Fruit fly (Drosophila melanogaster) whole organism, embryonic: Measurements from ENCODE around the gene Sgs1.
A peak's percentile ranks its signal among the peaks of the same experiment; 100 is the strongest.

Experiments used
- CG10654 ChIP-seq: fragments of 200-800 bp; sonication (Bioruptor generic); optimal IDR thresholded peaks from 2 replicates; lab custom pipeline; 2016; ENCODE audit warnings: missing biosample characterization, missing genetic modification characterization
- CG11723 ChIP-seq: fragments of 200-800 bp; sonication (Bioruptor generic); optimal IDR thresholded peaks from 2 replicates; lab custom pipeline; 2017; ENCODE audit warnings: missing biosample characterization, mild to moderate bottlenecking, missing genetic modification characterization
- CG12659 ChIP-seq: fragments of 200-800 bp; sonication (Bioruptor generic); optimal IDR thresholded peaks from 3 replicates; lab custom pipeline; 2017; ENCODE audit warnings: mild to moderate bottlenecking, missing biosample characterization, missing genetic modification reagents, missing genetic modification characterization
- CG12769 ChIP-seq: fragments of 200-800 bp; sonication (Bioruptor generic); optimal IDR thresholded peaks from 2 replicates; lab custom pipeline; 2019; ENCODE audit warnings: missing biosample characterization, mild to moderate bottlenecking, missing genetic modification characterization, moderate library complexity
- CG13424 ChIP-seq: fragments of 200-800 bp; sonication (Bioruptor generic); optimal IDR thresholded peaks from 2 replicates; lab custom pipeline; 2019; ENCODE audit warnings: missing biosample characterization, mild to moderate bottlenecking, missing genetic modification characterization, moderate library complexity
- CG14050 ChIP-seq: fragments of 200-800 bp; sonication (Bioruptor generic); IDR thresholded peaks from 3 replicates; pipeline ENCODE4 v1.3.6; 2022; ENCODE audit warnings: missing biosample characterization, missing genetic modification characterization
- CG14965 ChIP-seq: fragments of 200-800 bp; sonication (Bioruptor generic); optimal IDR thresholded peaks from 2 replicates; lab custom pipeline; 2016; ENCODE audit warnings: missing biosample characterization, missing genetic modification characterization, borderline replicate concordance
- CG15073 ChIP-seq: fragments of 200-800 bp; sonication (Bioruptor generic); optimal IDR thresholded peaks from 2 replicates; lab custom pipeline; 2016; ENCODE audit warnings: missing biosample characterization, missing genetic modification characterization
- CG1603 ChIP-seq: fragments of 200-800 bp; sonication (Bioruptor generic); optimal IDR thresholded peaks from 2 replicates; lab custom pipeline; 2019; ENCODE audit warnings: missing biosample characterization, mild to moderate bottlenecking, missing genetic modification characterization, moderate library complexity
- CG16813 ChIP-seq: fragments of 200-800 bp; sonication (Bioruptor generic); IDR thresholded peaks from 3 replicates; pipeline ENCODE4 v1.3.6; 2022; ENCODE audit warnings: missing biosample characterization, missing genetic modification characterization; ENCODE audit not compliant: partially characterized antibody
- CG17802 ChIP-seq: fragments of 200-800 bp; sonication (Bioruptor generic); optimal IDR thresholded peaks from 2 replicates; lab custom pipeline; 2018; ENCODE audit warnings: missing biosample characterization, mild to moderate bottlenecking, missing genetic modification characterization, moderate library complexity
- CG31365 ChIP-seq: fragments of 200-800 bp; sonication (Bioruptor generic); optimal IDR thresholded peaks from 2 replicates; lab custom pipeline; 2018; ENCODE audit warnings: missing biosample characterization, mild to moderate bottlenecking, missing genetic modification characterization
- CG3281 ChIP-seq: fragments of 200-800 bp; sonication (Bioruptor generic); optimal IDR thresholded peaks from 3 replicates; lab custom pipeline; 2017; ENCODE audit warnings: missing biosample characterization, mild to moderate bottlenecking, missing genetic modification characterization
- CG3726 ChIP-seq: fragments of 200-800 bp; sonication (Bioruptor generic); IDR thresholded peaks from 3 replicates; pipeline ENCODE4, ENCODE4 v1.3.6; 2022; ENCODE audit warnings: missing biosample characterization, missing genetic modification characterization
- CG3995 ChIP-seq: fragments of 200-800 bp; sonication (Bioruptor generic); optimal IDR thresholded peaks from 3 replicates; lab custom pipeline; 2016; ENCODE audit warnings: missing biosample characterization, missing genetic modification characterization
- CG4424 ChIP-seq: fragments of 200-800 bp; sonication (Bioruptor generic); optimal IDR thresholded peaks from 3 replicates; lab custom pipeline; 2016; ENCODE audit warnings: missing biosample characterization, missing genetic modification characterization
- CG5953 ChIP-seq: fragments of 200-800 bp; sonication (Bioruptor generic); IDR thresholded peaks from 2 replicates; pipeline ENCODE4 v1.3.6; 2022; ENCODE audit warnings: missing biosample characterization, missing genetic modification characterization
- CG6765 ChIP-seq: fragments of 200-800 bp; sonication (Bioruptor generic); optimal IDR thresholded peaks from 3 replicates; lab custom pipeline; 2017; ENCODE audit warnings: missing biosample characterization, mild to moderate bottlenecking, missing genetic modification characterization
- CG6813 ChIP-seq: fragments of 200-800 bp; sonication (Bioruptor generic); optimal IDR thresholded peaks from 2 replicates; lab custom pipeline; 2017; ENCODE audit warnings: missing biosample characterization, missing genetic modification characterization, mild to moderate bottlenecking, moderate library complexity, missing genetic modification reagents
- CG7556 ChIP-seq: fragments of 200-800 bp; sonication (Bioruptor generic); optimal IDR thresholded peaks from 2 replicates; lab custom pipeline; 2017; ENCODE audit warnings: missing biosample characterization, mild to moderate bottlenecking, missing genetic modification characterization
- CG7745 ChIP-seq: fragments of 200-800 bp; sonication (Bioruptor generic); optimal IDR thresholded peaks from 2 replicates; lab custom pipeline; 2018; ENCODE audit warnings: missing biosample characterization, mild to moderate bottlenecking, missing genetic modification characterization, moderate library complexity
- CG7963 ChIP-seq: fragments of 200-800 bp; sonication (Bioruptor generic); IDR thresholded peaks from 3 replicates; pipeline ENCODE4 v1.3.6; 2022; ENCODE audit warnings: missing biosample characterization, missing genetic modification characterization; ENCODE audit not compliant: partially characterized antibody
- CG8281 ChIP-seq: fragments of 200-800 bp; sonication (Bioruptor generic); optimal IDR thresholded peaks from 2 replicates; lab custom pipeline; 2018; ENCODE audit warnings: missing biosample characterization, mild to moderate bottlenecking, missing genetic modification characterization, moderate library complexity
- CG9727 ChIP-seq: fragments of 200-800 bp; sonication (Bioruptor generic); optimal IDR thresholded peaks from 3 replicates; lab custom pipeline; 2017; ENCODE audit warnings: missing biosample characterization, mild to moderate bottlenecking, missing genetic modification characterization
- D19B ChIP-seq: fragments of 200-800 bp; sonication (Bioruptor generic); optimal IDR thresholded peaks from 2 replicates; lab custom pipeline; 2017; ENCODE audit warnings: missing biosample characterization, mild to moderate bottlenecking, missing genetic modification characterization
- Ets97D ChIP-seq: fragments of 200-800 bp; sonication (Bioruptor generic); optimal IDR thresholded peaks from 3 replicates; lab custom pipeline; 2016; ENCODE audit warnings: missing biosample characterization, missing genetic modification characterization
- Gsc ChIP-seq: fragments of 200-800 bp; sonication (Bioruptor generic); IDR thresholded peaks from 2 replicates; pipeline ENCODE4 v1.3.6; 2022; ENCODE audit warnings: missing biosample characterization, missing genetic modification characterization
- Hmx ChIP-seq: fragments of 200-800 bp; sonication (Bioruptor generic); optimal IDR thresholded peaks from 2 replicates; lab custom pipeline; 2016; ENCODE audit warnings: missing biosample characterization, missing genetic modification characterization
- ara ChIP-seq: fragments of 200-800 bp; sonication (Bioruptor generic); IDR thresholded peaks from 2 replicates; pipeline ENCODE4 v1.3.6; 2022; ENCODE audit warnings: missing biosample characterization, missing genetic modification characterization
- bsh ChIP-seq, 2 experiments: fragments of 200-800 bp; sonication (Bioruptor generic); optimal IDR thresholded peaks; 2 replicates each; lab custom pipeline; 2017 to 2018; ENCODE audit warnings: mild to moderate bottlenecking in 2 of 2, missing biosample characterization in 2 of 2, missing genetic modification characterization in 2 of 2, moderate library complexity in 1 of 2
- caup ChIP-seq: fragments of 200-800 bp; sonication (Bioruptor generic); optimal IDR thresholded peaks from 3 replicates; lab custom pipeline; 2017; ENCODE audit warnings: missing biosample characterization, mild to moderate bottlenecking, missing genetic modification characterization, moderate library complexity; ENCODE audit not compliant: severe bottlenecking
- ci ChIP-seq: fragments of 200-800 bp; sonication (Bioruptor generic); IDR thresholded peaks from 3 replicates; pipeline ENCODE4 v1.3.6; 2022; ENCODE audit warnings: missing biosample characterization, missing genetic modification characterization
- corto ChIP-seq: fragments of 200-800 bp; sonication (Bioruptor generic); optimal IDR thresholded peaks from 2 replicates; lab custom pipeline; 2016; ENCODE audit warnings: missing biosample characterization, mild to moderate bottlenecking, missing genetic modification characterization, moderate library complexity
- dmrt11E ChIP-seq: fragments of 200-800 bp; sonication (Bioruptor generic); optimal IDR thresholded peaks from 3 replicates; lab custom pipeline; 2018; ENCODE audit warnings: missing biosample characterization, mild to moderate bottlenecking, missing genetic modification characterization, moderate library complexity
- dpn ChIP-seq, 2 experiments: fragments of 200-800 bp; sonication (Bioruptor generic); optimal IDR thresholded peaks; 3 replicates each; lab custom pipeline; 2016; ENCODE audit warnings: missing biosample characterization in 2 of 2, missing genetic modification characterization in 2 of 2
- ems ChIP-seq: fragments of 200-800 bp; sonication (Bioruptor generic); optimal IDR thresholded peaks from 3 replicates; lab custom pipeline; 2016; ENCODE audit warnings: missing biosample characterization, missing genetic modification characterization
- esg ChIP-seq: fragments of 200-800 bp; sonication (Bioruptor generic); conservative IDR thresholded peaks from 2 replicates; pipeline ENCODE4 v1.3.6; 2022; ENCODE audit warnings: missing biosample characterization, missing genetic modification characterization
- fd96Cb ChIP-seq: fragments of 200-800 bp; sonication (Bioruptor generic); optimal IDR thresholded peaks from 2 replicates; lab custom pipeline; 2018; ENCODE audit warnings: missing biosample characterization, mild to moderate bottlenecking, missing genetic modification characterization, moderate library complexity
- gem ChIP-seq: fragments of 200-800 bp; sonication (Bioruptor generic); optimal IDR thresholded peaks from 2 replicates; lab custom pipeline; 2019; ENCODE audit warnings: missing biosample characterization, mild to moderate bottlenecking, missing genetic modification characterization, moderate library complexity
- gsb ChIP-seq: fragments of 200-800 bp; sonication (Bioruptor generic); IDR thresholded peaks from 2 replicates; pipeline ENCODE4 v1.3.6; 2022; ENCODE audit warnings: missing biosample characterization, missing genetic modification characterization
- hb ChIP-seq: fragments of 200-800 bp; sonication (Bioruptor generic); IDR thresholded peaks from 3 replicates; pipeline ENCODE4 v1.3.6; 2022; ENCODE audit warnings: missing biosample characterization, missing genetic modification characterization; ENCODE audit not compliant: partially characterized antibody
- hth ChIP-seq: fragments of >200 bp; optimal IDR thresholded peaks from 2 replicates; lab custom pipeline; 2017; ENCODE audit warnings: inconsistent platforms
- jing ChIP-seq: fragments of 200-800 bp; sonication (Bioruptor generic); optimal IDR thresholded peaks from 2 replicates; lab custom pipeline; 2018; ENCODE audit warnings: missing biosample characterization, mild to moderate bottlenecking, missing genetic modification characterization
- lilli ChIP-seq: fragments of 200-800 bp; sonication (Bioruptor generic); optimal IDR thresholded peaks from 3 replicates; lab custom pipeline; 2016; ENCODE audit warnings: missing biosample characterization, missing genetic modification characterization
- row ChIP-seq: fragments of 200-800 bp; sonication (Bioruptor generic); IDR thresholded peaks from 3 replicates; pipeline ENCODE4 v1.3.6; 2022; ENCODE audit warnings: missing biosample characterization, missing genetic modification characterization
- sd ChIP-seq: fragments of 200-800 bp; sonication (Bioruptor generic); optimal IDR thresholded peaks from 3 replicates; lab custom pipeline; 2018; ENCODE audit warnings: missing biosample characterization, mild to moderate bottlenecking, missing genetic modification characterization, moderate library complexity
- sens ChIP-seq: fragments of 200-800 bp; sonication (Bioruptor generic); peaks from one replicate; lab custom pipeline; 2016; ENCODE audit warnings: missing biosample characterization, missing genetic modification characterization
- sim ChIP-seq: fragments of 200-800 bp; sonication (Bioruptor generic); IDR thresholded peaks from 2 replicates; pipeline ENCODE4 v1.3.6; 2022; ENCODE audit warnings: missing biosample characterization, missing genetic modification characterization
- slp2 ChIP-seq: fragments of 200-800 bp; sonication (Bioruptor generic); optimal IDR thresholded peaks from 2 replicates; lab custom pipeline; 2016; ENCODE audit warnings: missing biosample characterization, missing genetic modification characterization
- zf30C ChIP-seq: fragments of 200-800 bp; sonication (Bioruptor generic); optimal IDR thresholded peaks from 3 replicates; lab custom pipeline; 2018; ENCODE audit warnings: missing biosample characterization, mild to moderate bottlenecking, missing genetic modification characterization

Sgs1 gene

DNA sequence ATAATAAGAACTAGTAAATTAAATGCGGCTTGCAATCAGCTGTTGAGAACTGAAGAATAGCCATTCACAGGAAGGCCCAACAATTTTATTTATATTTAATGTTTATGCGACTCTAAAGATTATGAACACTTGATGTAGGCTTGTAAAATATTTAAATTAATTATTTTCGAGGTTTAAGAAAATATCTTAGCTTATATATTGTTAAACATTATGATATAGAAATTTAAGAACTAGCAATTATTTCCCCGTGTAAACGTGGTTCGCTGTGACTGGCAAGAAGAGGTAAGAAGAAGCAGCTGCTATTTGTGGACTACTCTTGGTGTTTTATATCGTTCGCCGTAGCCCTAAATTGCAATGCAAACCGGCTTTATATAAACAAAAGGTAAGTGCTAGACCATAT is 8.1 kb downstream of the Sgs1 start, which contains the start of the genes mRpL24 and betaggt-I (continued):
- TF ChIP-seq esg (peak; percentile 95), corto (peak; percentile 89), lilli (peak; percentile 96), slp2 (peak; percentile 68), CG13424 (tag; lab: Kevin White, UChicago) (peak; percentile 98), sens (GFP tag; lab: Kevin White, UChicago) (peak; percentile 97), CG1603 (peak; percentile 84), CG10654 (GFP tag; lab: Kevin White, UChicago) (peak; percentile 92), sim (GFP tag; lab: Robert Waterston, UW) (peak; percentile 92), sd (peak; percentile 89), CG3995 (GFP tag; lab: Kevin White, UChicago) (peak; percentile 70), gsb (peak; percentile 92), Ets97D (GFP tag; lab: Kevin White, UChicago) (peak; percentile 61), fd96Cb (tag; lab: Kevin White, UChicago) (peak; percentile 94), CG7556 (peak; percentile 94), CG16813 (no peak), CG8281 (tag; lab: Kevin White, UChicago) (peak; percentile 87), CG14965 (no peak), caup (peak; percentile 93), zf30C (GFP tag; lab: Kevin White, UChicago) (peak; percentile 12), ems (GFP tag; lab: Kevin White, UChicago) (peak; percentile 57), CG3726 (GFP tag; lab: Robert Waterston, UW) (peak; percentile 88), CG6813 (GFP tag; lab: Kevin White, UChicago) (peak; percentile 86), CG9727 (GFP tag; lab: Kevin White, UChicago) (peak; percentile 96), hth (lab: Kevin White, UChicago) (no peak), Gsc (GFP tag; lab: Robert Waterston, UW) (peak; percentile 84), CG17802 (tag; lab: Kevin White, UChicago) (peak; percentile 84), row (peak; percentile 99), CG15073 (GFP tag; lab: Kevin White, UChicago) (peak; percentile 71), ci (GFP tag; lab: Robert Waterston, UW) (peak; percentile 98), CG7963 (no peak), CG7745 (tag; lab: Kevin White, UChicago) (peak; percentile 58), ara (GFP tag; lab: Robert Waterston, UW) (peak; percentile 97), gem (peak; percentile 99), CG12659 (GFP tag; lab: Kevin White, UChicago) (peak; percentile 98), CG14050 (GFP tag; lab: Robert Waterston, UW) (peak; percentile 94), CG5953 (peak; percentile 97), hb (no peak), bsh (GFP tag; optimal IDR thresholded peaks at IDR 0.05; lab: Kevin White, UChicago) (peak in 1 of 2 experiments; percentile 98), CG4424 (GFP tag; lab: Kevin White, UChicago) (peak; percentile 95), dmrt11E (tag; lab: Kevin White, UChicago) (peak; percentile 96), CG11723 (GFP tag; lab: Kevin White, UChicago) (no peak), CG31365 (peak; percentile 66), dpn (GFP tag; optimal IDR thresholded peaks at IDR 0.05; lab: Kevin White, UChicago) (peak; percentile 50 to 95), jing (GFP tag; lab: Kevin White, UChicago) (peak; percentile 75), Hmx (GFP tag; lab: Kevin White, UChicago) (peak; percentile 80), CG12769 (tag; lab: Kevin White, UChicago) (peak; percentile 92), CG3281 (GFP tag; lab: Kevin White, UChicago) (peak; percentile 95), D19B (GFP tag; lab: Kevin White, UChicago) (peak; percentile 88), CG6765 (GFP tag; lab: Kevin White, UChicago) (peak; percentile 93)
